Fruit fly (Drosophila melanogaster): ENCODE data around the gene PolE1.

Gene PolE1

DNA sequence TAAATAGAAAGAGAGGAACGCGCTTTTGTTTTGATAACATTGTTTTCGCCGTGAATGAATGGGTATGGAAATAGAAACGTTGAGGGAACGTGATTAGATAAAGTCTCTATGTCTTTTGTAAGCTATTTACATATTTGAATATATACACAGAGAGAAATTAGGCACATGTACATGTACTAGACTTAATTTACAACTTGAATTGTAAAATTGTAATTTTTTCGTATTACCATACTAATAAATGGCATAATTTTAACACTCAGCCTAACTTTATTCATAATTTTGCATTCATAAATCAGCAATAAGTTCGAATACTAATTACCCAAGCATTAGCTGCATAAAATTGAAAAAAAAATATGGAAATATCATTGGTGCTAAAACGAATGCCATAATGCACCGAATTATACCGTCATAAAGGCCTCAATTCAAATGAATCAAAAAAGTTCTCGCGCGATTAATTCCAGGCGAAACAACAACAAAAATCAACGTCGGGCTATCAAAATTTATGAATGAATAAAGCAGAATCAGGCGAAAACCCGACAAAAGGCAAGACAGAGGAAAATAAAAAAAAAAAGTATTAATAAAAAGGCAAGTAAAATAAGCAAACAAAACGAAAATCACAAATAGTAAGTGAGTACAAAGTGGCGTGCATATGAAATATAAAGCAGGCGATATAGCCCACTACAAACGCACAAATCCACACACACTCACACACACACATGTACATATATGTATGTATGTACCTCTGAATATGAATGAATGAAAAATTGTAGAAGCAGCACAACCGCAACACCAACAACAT lies 15.2 kb upstream of the PolE1 start (continued):
- TF ChIP-seq pb (GFP tag; optimal IDR thresholded peaks at IDR 0.05) (no peak), CG17912 (GFP tag; optimal IDR thresholded peaks at IDR 0.05) (no peak), CG8388 (GFP tag; optimal IDR thresholded peaks at IDR 0.05) (peak; percentile 43), psq (GFP tag; optimal IDR thresholded peaks at IDR 0.05) (no peak), cg (GFP tag; optimal IDR thresholded peaks at IDR 0.05) (peak; percentile 71), CG15514 (GFP tag; optimal IDR thresholded peaks at IDR 0.05) (no peak), D19A (tag; optimal IDR thresholded peaks at IDR 0.05) (peak; percentile 59), H15 (GFP tag; IDR thresholded peaks at IDR 0.05) (no peak), slou (GFP tag; optimal IDR thresholded peaks at IDR 0.05) (no peak), CG11085 (GFP tag; IDR thresholded peaks at IDR 0.05) (no peak), sob (GFP tag; IDR thresholded peaks at IDR 0.05) (peak; percentile 31; the same call in 1 of the 2 replicates), Fer3 (tag; optimal IDR thresholded peaks at IDR 0.05) (peak; percentile 62), Camta (GFP tag; optimal IDR thresholded peaks at IDR 0.05) (peak; percentile 45), nmo (GFP tag; optimal IDR thresholded peaks at IDR 0.05) (peak; percentile 72), CG2202 (tag; optimal IDR thresholded peaks at IDR 0.05) (peak; percentile 38), CG8478 (optimal IDR thresholded peaks at IDR 0.05) (no peak), Xrp1 (GFP tag; IDR thresholded peaks at IDR 0.05) (peak; percentile 69; the same call in 1 of the 2 replicates), CG18764 (GFP tag; optimal IDR thresholded peaks at IDR 0.05) (no peak), fd96Cb (tag; optimal IDR thresholded peaks at IDR 0.05) (peak; percentile 71), bbx (GFP tag; IDR thresholded peaks at IDR 0.05; ENCODE audit: partially characterized antibody) (no peak), CG18619 (GFP tag; optimal IDR thresholded peaks at IDR 0.05) (peak; percentile 58), Dek (tag; optimal IDR thresholded peaks at IDR 0.05) (peak; percentile 26), sens (GFP tag) (peak; percentile 95), dpn (GFP tag; optimal IDR thresholded peaks at IDR 0.05) (peak; percentile 46 to 63), Taf1 (GFP tag; IDR thresholded peaks at IDR 0.05) (0 out of 2 replicates have a peak, but pooled peaks have one; percentile 27), Gsc (GFP tag; IDR thresholded peaks at IDR 0.05) (no peak), pho (GFP tag; optimal IDR thresholded peaks at IDR 0.05) (peak; percentile 29), CG2678 (tag; optimal IDR thresholded peaks at IDR 0.05) (peak; percentile 79), twi (tag; optimal IDR thresholded peaks at IDR 0.05) (no peak), mld (GFP tag; IDR thresholded peaks at IDR 0.05; ENCODE audit: partially characterized antibody) (no peak), CG4854 (GFP tag; optimal IDR thresholded peaks at IDR 0.05) (peak; percentile 3), bab2 (GFP tag; optimal IDR thresholded peaks at IDR 0.05) (peak; percentile 32), sd (tag; optimal IDR thresholded peaks at IDR 0.05) (no peak), mam (GFP tag; optimal IDR thresholded peaks at IDR 0.05) (peak; percentile 32), CG7963 (GFP tag; IDR thresholded peaks at IDR 0.05; ENCODE audit: partially characterized antibody) (no peak), Sox102F (GFP tag; optimal IDR thresholded peaks at IDR 0.05) (peak; percentile 79), pnt (GFP tag; optimal IDR thresholded peaks at IDR 0.05) (no peak), row (GFP tag; IDR thresholded peaks at IDR 0.05) (no peak; the same call in 2 of the 3 replicates), seq (GFP tag; IDR thresholded peaks at IDR 0.05) (peak; percentile 42; the same call in 1 of the 2 replicates), Vsx1 (GFP tag; optimal IDR thresholded peaks at IDR 0.05) (peak; percentile 5), CG11696 (GFP tag; IDR thresholded peaks at IDR 0.05) (no peak), CG2120 (GFP tag; optimal IDR thresholded peaks at IDR 0.05) (peak; percentile 70), CG10654 (GFP tag; optimal IDR thresholded peaks at IDR 0.05) (peak; percentile 20), sisA (GFP tag; IDR thresholded peaks at IDR 0.05) (no peak), CG17612 (GFP tag; IDR thresholded peaks at IDR 0.05) (no peak), D19B (GFP tag; optimal IDR thresholded peaks at IDR 0.05) (peak; percentile 36), CG30020 (tag; optimal IDR thresholded peaks at IDR 0.05) (no peak), CG13296 (GFP tag; optimal IDR thresholded peaks at IDR 0.05) (peak; percentile 0), NfI (GFP tag; optimal IDR thresholded peaks at IDR 0.05) (no peak), CG9437 (GFP tag; optimal IDR thresholded peaks at IDR 0.05) (peak; percentile 39)
